Worm (Caenorhabditis elegans): ENCODE data around the gene F41C3.11.

The F41C3.11 gene

DNA sequence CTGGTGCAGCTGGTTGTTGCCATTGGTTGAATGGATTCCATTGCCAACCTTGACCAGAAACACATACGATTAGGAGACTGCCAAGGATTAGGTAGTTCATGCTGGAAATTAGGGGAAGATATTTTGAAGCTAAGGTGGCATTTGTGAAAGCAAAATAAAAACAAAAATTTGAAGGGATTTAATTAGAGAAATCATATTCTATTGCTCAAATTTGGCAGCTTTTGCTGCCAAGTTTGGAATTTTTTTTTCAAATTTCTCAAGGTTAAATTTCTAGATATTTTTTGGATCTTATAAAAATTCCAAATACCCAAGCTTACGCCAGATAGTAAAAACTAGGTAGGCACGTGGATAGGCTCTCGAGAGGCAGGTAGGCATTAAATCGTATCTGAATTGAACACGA, 37.5 kb upstream of the F41C3.11 start, which contains the start of gene F26G1.5:
Gene F26G1.5, minus strand, starts transcription at position 101 of the 400 bp plus-strand sequence.
- no peak for TF ChIP-seq Y105C5A.15 (GFP tag; IDR thresholded peaks at IDR 0.05)
- no peak for TF ChIP-seq ceh-82 (tag; optimal IDR thresholded peaks at IDR 0.05)
- TF ChIP-seq T26A8.4 (GFP tag; IDR thresholded peaks at IDR 0.05), result no peak
- no peak for TF ChIP-seq daf-8 (GFP tag; IDR thresholded peaks at IDR 0.05)
- TF ChIP-seq lin-39 (tag; optimal IDR thresholded peaks at IDR 0.05), result no peak
- no peak for TF ChIP-seq ama-1 (optimal IDR thresholded peaks at IDR 0.05)
- no peak for TF ChIP-seq nhr-41 (GFP tag; IDR thresholded peaks at IDR 0.05)
- no peak for TF ChIP-seq dpl-1 (GFP tag; optimal IDR thresholded peaks at IDR 0.05)
- no peak for TF ChIP-seq daf-12 (tag; optimal IDR thresholded peaks at IDR 0.05)
- no peak for TF ChIP-seq saeg-2 (GFP tag; IDR thresholded peaks at IDR 0.05)
- no peak for TF ChIP-seq nhr-42 (GFP tag; IDR thresholded peaks at IDR 0.05)
- TF ChIP-seq cey-2 (tag; optimal IDR thresholded peaks at IDR 0.05; ENCODE audit: borderline replicate concordance, insufficient read depth), result no peak
- no peak for TF ChIP-seq ceh-44 (GFP tag; IDR thresholded peaks at IDR 0.05)
- TF ChIP-seq dmd-8 (GFP tag; IDR thresholded peaks at IDR 0.05), result no peak
- no peak for TF ChIP-seq tra-1 (GFP tag; IDR thresholded peaks at IDR 0.05)
- no peak for TF ChIP-seq nhr-25 (tag; optimal IDR thresholded peaks at IDR 0.05; ENCODE audit: borderline replicate concordance, insufficient read depth)
- TF ChIP-seq spr-1 (tag; optimal IDR thresholded peaks at IDR 0.05), result no peak

DNA sequence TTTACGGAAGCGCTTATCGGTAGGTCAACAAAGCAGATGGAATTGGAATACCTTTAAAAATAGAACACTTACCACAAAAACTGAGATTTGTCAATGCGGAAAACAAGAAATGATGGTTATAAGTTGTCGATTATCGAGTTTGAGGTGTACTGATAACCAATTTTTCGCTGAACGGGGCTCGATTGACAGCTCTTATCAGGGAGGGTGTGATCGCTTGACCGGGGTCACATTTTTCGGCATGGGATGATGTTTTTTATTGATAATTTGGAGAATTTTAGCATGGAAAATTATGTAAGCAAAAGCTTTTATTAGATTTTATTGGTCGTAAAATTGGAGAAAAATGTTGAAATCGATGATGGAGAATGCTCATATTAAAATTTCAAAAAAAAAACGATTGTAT, 36.1 kb upstream of the F41C3.11 start:
- TF ChIP-seq nhr-25 (tag; optimal IDR thresholded peaks at IDR 0.05; ENCODE audit: borderline replicate concordance, insufficient read depth) (no peak), F26F4.8 (GFP tag; conservative IDR thresholded peaks at IDR 0.05) (no peak), nhr-77 (tag; optimal IDR thresholded peaks at IDR 0.05) (peak; percentile 29), tra-1 (GFP tag; IDR thresholded peaks at IDR 0.05) (0 out of 2 replicates have a peak, but pooled peaks have one; percentile 42), ztf-11 (tag; optimal IDR thresholded peaks at IDR 0.05) (no peak), nhr-102 (tag; optimal IDR thresholded peaks at IDR 0.05) (peak; percentile 63), T26A8.4 (GFP tag; IDR thresholded peaks at IDR 0.05) (no peak), daf-8 (GFP tag; IDR thresholded peaks at IDR 0.05) (no peak), zfp-2 (tag; optimal IDR thresholded peaks at IDR 0.05) (no peak), daf-16 (GFP tag; optimal IDR thresholded peaks at IDR 0.05) (no peak), daf-16 (tag; optimal IDR thresholded peaks at IDR 0.05) (peak; percentile 97), aha-1 (tag) (no peak), sdz-12 (GFP tag; optimal IDR thresholded peaks at IDR 0.05) (no peak), tag-97 (GFP tag; IDR thresholded peaks at IDR 0.05) (no peak), vab-7 (GFP tag; IDR thresholded peaks at IDR 0.05) (no peak), lim-7 (GFP tag; IDR thresholded peaks at IDR 0.05) (no peak), unc-62 (GFP tag; optimal IDR thresholded peaks at IDR 0.05 in 1 of 2) (no peak), unc-62 (tag; optimal IDR thresholded peaks at IDR 0.05) (no peak), snpc-4 (tag; optimal IDR thresholded peaks at IDR 0.05) (no peak), nhr-41 (GFP tag; IDR thresholded peaks at IDR 0.05) (peak; percentile 78; the same call in 1 of the 2 replicates), pqm-1 (tag; optimal IDR thresholded peaks at IDR 0.05) (peak; percentile 98), php-3 (GFP tag; IDR thresholded peaks at IDR 0.05) (peak; percentile 98), dmd-6 (GFP tag; IDR thresholded peaks at IDR 0.05) (peak; percentile 92), hif-1 (tag; optimal IDR thresholded peaks at IDR 0.05) (no peak), madf-5 (GFP tag; IDR thresholded peaks at IDR 0.05) (no peak), mdt-29 (GFP tag; IDR thresholded peaks at IDR 0.05) (0 out of 2 replicates have a peak, but pooled peaks have one; percentile 33), unc-130 (GFP tag; optimal IDR thresholded peaks at IDR 0.05) (no peak), F44E2.7 (GFP tag; IDR thresholded peaks at IDR 0.05) (no peak), ceh-44 (GFP tag; IDR thresholded peaks at IDR 0.05) (no peak), nhr-48 (tag; optimal IDR thresholded peaks at IDR 0.05) (peak; percentile 34), mdl-1 (tag; optimal IDR thresholded peaks at IDR 0.05) (peak in 1 of 2 experiments; percentile 13), skn-1 (tag; optimal IDR thresholded peaks at IDR 0.05) (no peak), hlh-30 (tag; optimal IDR thresholded peaks at IDR 0.05; ENCODE audit: insufficient read depth) (peak; percentile 62), Y48G9A.11 (GFP tag; IDR thresholded peaks at IDR 0.05) (no peak), zag-1 (tag; optimal IDR thresholded peaks at IDR 0.05) (no peak), ZK546.5 (tag; optimal IDR thresholded peaks at IDR 0.05) (no peak), nhr-28 (tag; optimal IDR thresholded peaks at IDR 0.05) (peak; percentile 84), jun-1 (tag; optimal IDR thresholded peaks at IDR 0.05) (no peak), madf-9 (GFP tag; conservative IDR thresholded peaks at IDR 0.05) (no peak), rbr-2 (tag; optimal IDR thresholded peaks at IDR 0.05) (no peak)
